Worm (Caenorhabditis elegans): ENCODE measurements around the gene set-17.

ce11 chrII:8926451-8926850, 13.8 kb downstream of the set-17 start, which contains the start of gene B0457.2:
- no peak for TF ChIP-seq nhr-237 (tag; optimal IDR thresholded peaks at IDR 0.05)
- no peak for TF ChIP-seq mdl-1 (tag; optimal IDR thresholded peaks at IDR 0.05)
- TF ChIP-seq nhr-77 (tag; optimal IDR thresholded peaks at IDR 0.05) = no peak
- TF ChIP-seq blmp-1 (tag; optimal IDR thresholded peaks at IDR 0.05; ENCODE audit: insufficient read depth) = no peak
- TF ChIP-seq ama-1 (optimal IDR thresholded peaks at IDR 0.05) = no peak
- no peak for TF ChIP-seq ceh-16 (tag; optimal IDR thresholded peaks at IDR 0.05)
- TF ChIP-seq elt-1 (tag; optimal IDR thresholded peaks at IDR 0.05) = no peak

Data from whole organism, L2 larva.